Worm (Caenorhabditis elegans) whole organism, young adult: ENCODE measurements around the gene cdc-25.3.
"Not testable (repeated sequence)": the region's sequence is repeated elsewhere in the genome, so short reads cannot be mapped to it uniquely, and the experiment has no call there.

ENCODE experiments used
- B0336.3 ChIP-seq: fragments of 200-800 bp; sonication (Bioruptor generic); IDR thresholded peaks from 2 replicates; pipeline ENCODE4 v1.3.6; 2022; ENCODE audit warnings: missing genetic modification characterization, missing compliant biosample characterization
- D2030.7 ChIP-seq: fragments of 200-800 bp; sonication (Bioruptor generic); IDR thresholded peaks from 2 replicates; pipeline ENCODE4 v1.3.6; 2022; ENCODE audit warnings: missing genetic modification reagents, missing genetic modification characterization, missing compliant biosample characterization
- F23B12.7 ChIP-seq: sonication (generic microtip); optimal IDR thresholded peaks from 2 replicates; lab custom pipeline; 2017; ENCODE audit warnings: missing genetic modification characterization, mild to moderate bottlenecking, missing compliant biosample characterization, antibody characterized with exemption, moderate library complexity; ENCODE audit not compliant: insufficient read depth
- F33H1.4 ChIP-seq: fragments of 200-800 bp; sonication (Bioruptor generic); IDR thresholded peaks from 2 replicates; pipeline ENCODE4 v1.3.6; 2022; ENCODE audit warnings: missing genetic modification reagents, missing genetic modification characterization, missing compliant biosample characterization
- F39B2.1 ChIP-seq: fragments of 200-800 bp; sonication (Bioruptor generic); IDR thresholded peaks from 2 replicates; pipeline ENCODE4 v1.3.6; 2022; ENCODE audit warnings: missing genetic modification reagents, missing genetic modification characterization, missing compliant biosample characterization
- F49E8.2 ChIP-seq: sonication (generic microtip); optimal IDR thresholded peaks from 3 replicates; lab custom pipeline; 2017; ENCODE audit warnings: missing genetic modification characterization, mild to moderate bottlenecking, missing compliant biosample characterization, antibody characterized with exemption, moderate library complexity; ENCODE audit not compliant: insufficient read depth
- F57C9.4 ChIP-seq: sonication (generic microtip); optimal IDR thresholded peaks from 2 replicates; lab custom pipeline; 2017; ENCODE audit warnings: mild to moderate bottlenecking, missing genetic modification characterization, missing compliant biosample characterization
- Y53G8AR.9 ChIP-seq: fragments of 200-800 bp; sonication (Bioruptor generic); conservative IDR thresholded peaks from 2 replicates; pipeline ENCODE4 v1.3.6; 2022; ENCODE audit warnings: missing genetic modification reagents, missing genetic modification characterization, missing compliant biosample characterization
- Y95B8A.8 ChIP-seq: fragments of 200-800 bp; sonication (Bioruptor generic); IDR thresholded peaks from 2 replicates; pipeline ENCODE4 v1.3.6; 2022; ENCODE audit warnings: missing genetic modification reagents, missing genetic modification characterization, missing compliant biosample characterization
- akir-1 ChIP-seq: fragments of 200-800 bp; sonication (Bioruptor generic); optimal IDR thresholded peaks from 2 replicates; lab custom pipeline; 2018; ENCODE audit warnings: mild to moderate bottlenecking, missing genetic modification characterization, moderate library complexity, missing compliant biosample characterization
- aptf-2 ChIP-seq: fragments of 200-800 bp; sonication (Bioruptor generic); conservative IDR thresholded peaks from 2 replicates; pipeline ENCODE4 v1.3.6; 2022; ENCODE audit warnings: missing genetic modification reagents, missing genetic modification characterization, missing compliant biosample characterization
- attf-5 ChIP-seq: fragments of 200-800 bp; sonication (Bioruptor generic); optimal IDR thresholded peaks from 2 replicates; lab custom pipeline; 2018; ENCODE audit warnings: mild to moderate bottlenecking, missing genetic modification characterization, missing compliant biosample characterization
- ccch-3 ChIP-seq: fragments of 200-800 bp; sonication (Bioruptor generic); optimal IDR thresholded peaks from 2 replicates; lab custom pipeline; 2018; ENCODE audit warnings: mild to moderate bottlenecking, missing genetic modification characterization, missing compliant biosample characterization
- cebp-1 ChIP-seq, 2 experiments: fragments of 200-800 bp in 1 of 2; sonication (Bioruptor generic) in 1 of 2; sonication (generic microtip) in 1 of 2; IDR thresholded peaks in 1 of 2; optimal IDR thresholded peaks in 1 of 2; 2 replicates each; pipeline versions ENCODE4 v1.3.6 to Lab custom; 2017 to 2022; ENCODE audit warnings: missing compliant biosample characterization in 2 of 2, missing genetic modification characterization in 2 of 2, mild to moderate bottlenecking in 1 of 2, missing genetic modification reagents in 1 of 2, moderate library complexity in 1 of 2
- chd-7 ChIP-seq: sonication (generic microtip); optimal IDR thresholded peaks from 2 replicates; lab custom pipeline; 2016; ENCODE audit warnings: mild to moderate bottlenecking, missing genetic modification characterization, moderate library complexity, missing compliant biosample characterization
- dox-1 ChIP-seq: fragments of 200-800 bp; sonication (Bioruptor generic); IDR thresholded peaks from 2 replicates; pipeline ENCODE4 v1.3.6; 2022; ENCODE audit warnings: missing genetic modification reagents, missing genetic modification characterization, missing compliant biosample characterization
- dpl-1 ChIP-seq: fragments of 150-350 bp; optimal IDR thresholded peaks from 2 replicates; lab custom pipeline; 2014; ENCODE audit warnings: missing biosample characterization, missing genetic modification reagents, missing genetic modification characterization
- efl-1 ChIP-seq: fragments of 150-350 bp; optimal IDR thresholded peaks from 2 replicates; lab custom pipeline; 2014; ENCODE audit warnings: missing biosample characterization, missing genetic modification reagents, missing genetic modification characterization
- egl-18 ChIP-seq: fragments of 200-800 bp; sonication (Bioruptor generic); IDR thresholded peaks from 2 replicates; pipeline ENCODE4 v1.3.6; 2022; ENCODE audit warnings: missing genetic modification reagents, missing genetic modification characterization, missing compliant biosample characterization
- ekl-4 ChIP-seq: fragments of 200-800 bp; sonication (Bioruptor generic); IDR thresholded peaks from 2 replicates; pipeline ENCODE4 v1.3.6; 2022; ENCODE audit warnings: missing genetic modification reagents, missing genetic modification characterization, missing compliant biosample characterization
- him-1 ChIP-seq: sonication (generic microtip); optimal IDR thresholded peaks from 2 replicates; lab custom pipeline; 2016; ENCODE audit warnings: missing genotype, missing genetic modification reagents, missing genetic modification characterization, missing compliant biosample characterization
- hmg-1.2 ChIP-seq: fragments of 200-800 bp; sonication (Bioruptor generic); IDR thresholded peaks from 2 replicates; pipeline ENCODE4 v1.3.6; 2022; ENCODE audit warnings: missing genetic modification reagents, missing genetic modification characterization, missing compliant biosample characterization
- lin-35 ChIP-seq, 3 experiments: fragments of 150-350 bp in 2 of 3; sonication (generic microtip) in 1 of 3; optimal IDR thresholded peaks; 2 replicates each; lab custom pipeline; 2014 to 2018; ENCODE audit warnings: missing biosample characterization in 3 of 3, missing genetic modification characterization in 3 of 3, missing genetic modification reagents in 3 of 3
- lin-54 ChIP-seq: fragments of 200-800 bp; sonication (Bioruptor generic); optimal IDR thresholded peaks from 2 replicates; lab custom pipeline; 2018; ENCODE audit warnings: mild to moderate bottlenecking, missing genetic modification characterization, missing compliant biosample characterization
- lsl-1 ChIP-seq: fragments of 200-800 bp; sonication (Bioruptor generic); optimal IDR thresholded peaks from 2 replicates; lab custom pipeline; 2018; ENCODE audit warnings: mild to moderate bottlenecking, missing genetic modification characterization, moderate library complexity, missing compliant biosample characterization
- madf-6 ChIP-seq: fragments of 200-800 bp; sonication (Bioruptor generic); IDR thresholded peaks from 2 replicates; pipeline ENCODE4 v1.3.6; 2022; ENCODE audit warnings: missing genetic modification reagents, missing genetic modification characterization, missing compliant biosample characterization
- madf-8 ChIP-seq: fragments of 200-800 bp; sonication (Bioruptor generic); conservative IDR thresholded peaks from 2 replicates; pipeline ENCODE4 v1.3.6; 2022; ENCODE audit warnings: missing genetic modification reagents, missing genetic modification characterization, missing compliant biosample characterization
- mcd-1 ChIP-seq: fragments of 200-800 bp; sonication (Bioruptor generic); IDR thresholded peaks from 2 replicates; pipeline ENCODE4 v1.3.6; 2022; ENCODE audit warnings: missing genetic modification reagents, missing genetic modification characterization, missing compliant biosample characterization
- mxl-1 ChIP-seq: sonication (generic microtip); optimal IDR thresholded peaks from 2 replicates; lab custom pipeline; 2016; ENCODE audit warnings: missing genetic modification characterization, missing compliant biosample characterization
- nfyb-1 ChIP-seq: fragments of 200-800 bp; sonication (Bioruptor generic); IDR thresholded peaks from 2 replicates; pipeline ENCODE4 v1.3.6; 2022; ENCODE audit warnings: missing genetic modification reagents, missing genetic modification characterization, missing compliant biosample characterization
- pbrm-1 ChIP-seq: fragments of 200-800 bp; sonication (Bioruptor generic); IDR thresholded peaks from 2 replicates; pipeline ENCODE4 v1.3.6; 2022; ENCODE audit warnings: missing genetic modification reagents, missing genetic modification characterization, missing compliant biosample characterization
- rcor-1 ChIP-seq: fragments of 200-800 bp; sonication (Bioruptor generic); IDR thresholded peaks from 2 replicates; pipeline ENCODE4 v1.3.6; 2022; ENCODE audit warnings: missing genetic modification reagents, missing genetic modification characterization, missing compliant biosample characterization
- snpc-1.1 ChIP-seq: sonication (generic microtip); optimal IDR thresholded peaks from 2 replicates; lab custom pipeline; 2017; ENCODE audit warnings: missing genetic modification characterization, mild to moderate bottlenecking, missing compliant biosample characterization, antibody characterized with exemption, moderate library complexity, missing genotype, missing genetic modification reagents; ENCODE audit not compliant: insufficient read depth
- snpc-1.3 ChIP-seq: sonication (generic microtip); optimal IDR thresholded peaks from 2 replicates; lab custom pipeline; 2017; ENCODE audit warnings: missing genetic modification characterization, mild to moderate bottlenecking, missing compliant biosample characterization, antibody characterized with exemption, moderate library complexity, missing genotype, missing genetic modification reagents; ENCODE audit not compliant: insufficient read depth
- snpc-3.4 ChIP-seq: sonication (generic microtip); optimal IDR thresholded peaks from 2 replicates; lab custom pipeline; 2017; ENCODE audit warnings: missing genetic modification characterization, mild to moderate bottlenecking, missing compliant biosample characterization, antibody characterized with exemption, moderate library complexity, missing genotype, missing genetic modification reagents
- snpc-4 ChIP-seq, 5 experiments: fragments of 150-350 bp in 1 of 5; sonication (generic microtip) in 4 of 5; optimal IDR thresholded peaks; 2 replicates each; lab custom pipeline; 2014 to 2018; ENCODE audit warnings: missing genetic modification characterization in 5 of 5, missing biosample characterization in 3 of 5, antibody characterized with exemption in 2 of 5, mild to moderate bottlenecking in 2 of 5, missing compliant biosample characterization in 2 of 5, missing genotype in 2 of 5, moderate library complexity in 2 of 5, missing genetic modification reagents in 1 of 5
- tbp1 ChIP-seq: fragments of 200-800 bp; sonication (Bioruptor generic); optimal IDR thresholded peaks from 2 replicates; lab custom pipeline; 2018; ENCODE audit warnings: mild to moderate bottlenecking, missing genetic modification characterization, missing compliant biosample characterization
- tlf-1 ChIP-seq: fragments of 200-800 bp; sonication (Bioruptor generic); optimal IDR thresholded peaks from 2 replicates; lab custom pipeline; 2018; ENCODE audit warnings: mild to moderate bottlenecking, missing genetic modification characterization, missing compliant biosample characterization
- xnd-1 ChIP-seq: sonication (generic microtip); optimal IDR thresholded peaks from 2 replicates; lab custom pipeline; 2016; ENCODE audit warnings: missing genotype, missing genetic modification reagents, missing genetic modification characterization, missing compliant biosample characterization
- ztf-18 ChIP-seq: sonication (generic microtip); optimal IDR thresholded peaks from 2 replicates; lab custom pipeline; 2016; ENCODE audit warnings: missing genotype, mild to moderate bottlenecking, missing genetic modification characterization, missing compliant biosample characterization
- ztf-22 ChIP-seq: fragments of 200-800 bp; sonication (Bioruptor generic); optimal IDR thresholded peaks from 2 replicates; lab custom pipeline; 2018; ENCODE audit warnings: mild to moderate bottlenecking, missing genetic modification characterization, moderate library complexity, missing compliant biosample characterization
- ztf-28 ChIP-seq: fragments of 200-800 bp; sonication (Bioruptor generic); IDR thresholded peaks from 2 replicates; pipeline ENCODE4 v1.3.6; 2022; ENCODE audit warnings: missing genetic modification reagents, missing genetic modification characterization, missing compliant biosample characterization

Gene cdc-25.3

ce11 chrIII:8903263-8903662 is 14.5 kb downstream of the cdc-25.3 start:
- TF ChIP-seq F49E8.2 (tag; lab: Kevin White, UChicago): no peak
- no peak for TF ChIP-seq ztf-28 (GFP tag; lab: Robert Waterston, UW)
- TF ChIP-seq snpc-1.3 (tag; lab: Kevin White, UChicago): no peak
- TF ChIP-seq mxl-1 (tag; lab: Kevin White, UChicago): no peak
- TF ChIP-seq, all 124 proteins: peak for 0

DNA sequence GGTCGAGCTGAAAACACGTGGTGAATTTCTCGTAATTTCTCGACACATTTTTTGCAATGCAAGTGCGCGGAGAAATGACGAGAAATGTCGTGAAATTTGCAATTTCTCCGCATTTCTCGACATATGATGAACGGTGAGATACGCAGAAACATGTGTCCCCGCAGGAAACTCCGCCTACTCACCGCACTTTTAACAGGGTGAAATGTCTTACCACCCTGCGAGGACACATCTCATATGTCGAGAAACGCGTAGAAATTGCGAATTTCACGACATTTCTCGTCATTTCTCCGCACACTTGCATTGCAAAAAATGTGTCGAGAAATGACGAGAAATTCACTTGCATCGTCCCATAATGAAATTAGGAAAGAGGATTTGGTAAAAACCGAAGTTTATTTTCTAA is 16.7 kb downstream of the cdc-25.3 start:
- TF ChIP-seq ekl-4: peak; percentile 79
- TF ChIP-seq hmg-1.2: 0 out of 2 replicates have a peak, but pooled peaks have one; percentile 42
- TF ChIP-seq madf-6 (GFP tag; lab: Robert Waterston, UW): peak; percentile 69
- peak; percentile 69 for TF ChIP-seq F33H1.4 (GFP tag; lab: Robert Waterston, UW)
- TF ChIP-seq tbp1 (GFP tag; lab: Kevin White, UChicago): peak; percentile 39
- peak; percentile 39; the same call in 1 of the 2 replicates for TF ChIP-seq D2030.7 (GFP tag; lab: Robert Waterston, UW)
- TF ChIP-seq lsl-1 (GFP tag; lab: Kevin White, UChicago): peak; percentile 12
- TF ChIP-seq nfyb-1 (GFP tag; lab: Robert Waterston, UW): 0 out of 2 replicates have a peak, but pooled peaks have one; percentile 11
- peak; percentile 99 for TF ChIP-seq F39B2.1
- peak; percentile 55; the same call in 1 of the 2 replicates for TF ChIP-seq aptf-2 (GFP tag; lab: Robert Waterston, UW)
- peak; percentile 56 for TF ChIP-seq mcd-1 (GFP tag; lab: Robert Waterston, UW)
- TF ChIP-seq Y53G8AR.9: 0 out of 2 replicates have a peak, but pooled peaks have one; percentile 45
- peak; percentile 90 for TF ChIP-seq pbrm-1 (GFP tag; lab: Robert Waterston, UW)
- peak; percentile 42; the same call in 1 of the 2 replicates for TF ChIP-seq rcor-1 (GFP tag; lab: Robert Waterston, UW)
- TF ChIP-seq dox-1: peak; percentile 81
- not testable (repeated sequence) for TF ChIP-seq cebp-1 (GFP tag; IDR thresholded peaks at IDR 0.05; lab: Robert Waterston, UW); snpc-4 (GFP tag; optimal IDR thresholded peaks at IDR 0.05; lab: Kevin White, UChicago)
- TF ChIP-seq cebp-1 (tag; optimal IDR thresholded peaks at IDR 0.05; lab: Kevin White, UChicago): peak; percentile 3
- peak; percentile 21 for TF ChIP-seq lin-54
- peak in 1 of 4 experiments; percentile 39 for TF ChIP-seq snpc-4 (tag; optimal IDR thresholded peaks at IDR 0.05; lab: Kevin White, UChicago)

- TF ChIP-seq B0336.3 (GFP tag; lab: Robert Waterston, UW): no peak
- TF ChIP-seq chd-7 (tag; lab: Kevin White, UChicago): no peak
- TF ChIP-seq ccch-3 (GFP tag; lab: Kevin White, UChicago): no peak
- TF ChIP-seq mcd-1 (GFP tag; lab: Robert Waterston, UW): no peak
- TF ChIP-seq akir-1 (GFP tag; lab: Kevin White, UChicago): no peak
- no peak for TF ChIP-seq ztf-22
- TF ChIP-seq egl-18: no peak
- peak; percentile 43 for TF ChIP-seq ztf-18 (tag; lab: Kevin White, UChicago)
- TF ChIP-seq Y95B8A.8: 0 out of 2 replicates have a peak, but pooled peaks have one; percentile 5
- TF ChIP-seq hmg-1.2: peak; percentile 11; the same call in 1 of the 2 replicates
- peak; percentile 73 for TF ChIP-seq xnd-1 (tag; lab: Kevin White, UChicago)
- peak; percentile 86 for TF ChIP-seq madf-6 (GFP tag; lab: Robert Waterston, UW)
- TF ChIP-seq dpl-1 (GFP tag; lab: Kevin White, UChicago): peak; percentile 73
- peak; percentile 48 for TF ChIP-seq dox-1
- TF ChIP-seq snpc-3.4 (tag; lab: Kevin White, UChicago): peak; percentile 78
- no peak for TF ChIP-seq tlf-1 (GFP tag; lab: Kevin White, UChicago)
- peak; percentile 16 for TF ChIP-seq him-1
- no peak for TF ChIP-seq F57C9.4 (tag; lab: Kevin White, UChicago)
- TF ChIP-seq snpc-1.1 (tag; lab: Kevin White, UChicago): no peak
- peak; percentile 83 for TF ChIP-seq efl-1 (GFP tag; lab: Kevin White, UChicago)
- TF ChIP-seq lsl-1 (GFP tag; lab: Kevin White, UChicago): peak; percentile 86
- peak; percentile 23 for TF ChIP-seq F23B12.7 (tag; lab: Kevin White, UChicago)
- TF ChIP-seq madf-8 (GFP tag; lab: Robert Waterston, UW): peak; percentile 76
- peak; percentile 31 for TF ChIP-seq attf-5
- TF ChIP-seq lin-35 (GFP tag; optimal IDR thresholded peaks at IDR 0.05; lab: Kevin White, UChicago): peak in 1 of 3 experiments; percentile 1
- TF ChIP-seq nfyb-1 (GFP tag; lab: Robert Waterston, UW): peak; percentile 56; the same call in 1 of the 2 replicates
Measured at ce11 chrIII:8899767-8900166, 18.0 kb downstream of the cdc-25.3 start.
